Comparison of ENCODE assay signal across 2 worm cellular contexts in genomic region chrII:6891838-6892237, ce11.
A peak's percentile ranks its signal among the peaks of the same experiment; 100 is the strongest.
TF ChIP-seq lines count a peak whose summit lies in the region.

No protein-coding gene starts in this region.

TF ChIP-seq in whole organism, L1 larva, 84 proteins besides CTCF, POLR2A, EP300 and RAD21 (continued from another document):
- peak; percentile 78 for TF ChIP-seq lin-14 (GFP tag; optimal IDR thresholded peaks at IDR 0.05; lab: Kevin White, UChicago)
- no peak for TF ChIP-seq zag-1 (tag; optimal IDR thresholded peaks at IDR 0.05; lab: Kevin White, UChicago)
- TF ChIP-seq nhr-28 (tag; optimal IDR thresholded peaks at IDR 0.05; lab: Kevin White, UChicago), result no peak
- no peak for TF ChIP-seq sptf-1 (tag; optimal IDR thresholded peaks at IDR 0.05; lab: Kevin White, UChicago)
- TF ChIP-seq ces-1 (GFP tag; optimal IDR thresholded peaks at IDR 0.05; lab: Kevin White, UChicago), result no peak
- no peak for TF ChIP-seq F16B12.6 (tag; optimal IDR thresholded peaks at IDR 0.05; lab: Kevin White, UChicago)
- TF ChIP-seq egl-13 (tag; optimal IDR thresholded peaks at IDR 0.05; lab: Kevin White, UChicago), result no peak
- peak; percentile 75 for TF ChIP-seq rnt-1 (tag; optimal IDR thresholded peaks at IDR 0.05; lab: Kevin White, UChicago)
- no peak for TF ChIP-seq fkh-8 (tag; optimal IDR thresholded peaks at IDR 0.05; lab: Kevin White, UChicago)
- TF ChIP-seq lin-39 (tag; optimal IDR thresholded peaks at IDR 0.05; lab: Kevin White, UChicago), result no peak
- TF ChIP-seq aha-1 (tag; optimal IDR thresholded peaks at IDR 0.05; lab: Kevin White, UChicago), result no peak
- TF ChIP-seq unc-86 (tag; optimal IDR thresholded peaks at IDR 0.05; lab: Kevin White, UChicago), result no peak
- peak; percentile 93 for TF ChIP-seq snu-23 (GFP tag; optimal IDR thresholded peaks at IDR 0.05; lab: Kevin White, UChicago)

TF ChIP-seq in whole organism, L4 larva, 104 proteins besides CTCF, POLR2A, EP300 and RAD21 (continued from another document):
- TF ChIP-seq Y105C5A.15 (GFP tag; IDR thresholded peaks at IDR 0.05; lab: Robert Waterston, UW) (no peak), dmd-6 (GFP tag; IDR thresholded peaks at IDR 0.05; lab: Robert Waterston, UW) (peak; percentile 59), mdl-1 (tag; optimal IDR thresholded peaks at IDR 0.05; lab: Kevin White, UChicago) (peak in 1 of 2 experiments; percentile 63), nhr-10 (tag; optimal IDR thresholded peaks at IDR 0.05; lab: Kevin White, UChicago) (peak; percentile 73), ZK337.2 (GFP tag; IDR thresholded peaks at IDR 0.05; lab: Robert Waterston, UW) (no peak), zag-1 (tag; optimal IDR thresholded peaks at IDR 0.05; lab: Kevin White, UChicago) (no peak), T20F7.1 (GFP tag; optimal IDR thresholded peaks at IDR 0.05; lab: Kevin White, UChicago) (no peak), F37D6.2 (tag; optimal IDR thresholded peaks at IDR 0.05; lab: Kevin White, UChicago) (no peak), nhr-41 (GFP tag; IDR thresholded peaks at IDR 0.05; lab: Robert Waterston, UW) (no peak), hlh-30 (tag; optimal IDR thresholded peaks at IDR 0.05; lab: Kevin White, UChicago; ENCODE audit: insufficient read depth) (peak; percentile 90), saeg-2 (GFP tag; IDR thresholded peaks at IDR 0.05; lab: Robert Waterston, UW) (no peak)
